Worm (Caenorhabditis elegans): Measurements from ENCODE around the gene M151.2.

ce11 chrII:3604578-3604977, 26.3 kb upstream of the M151.2 start:
- TF ChIP-seq ztf-23 (GFP tag; IDR thresholded peaks at IDR 0.05) = no peak
- TF ChIP-seq flt-1 (GFP tag; IDR thresholded peaks at IDR 0.05) = no peak
- no peak for TF ChIP-seq cog-1 (tag; optimal IDR thresholded peaks at IDR 0.05)
- TF ChIP-seq tab-1 (GFP tag; IDR thresholded peaks at IDR 0.05) = no peak
